Worm (Caenorhabditis elegans) whole organism, mixed stage, embryonic: ENCODE data around the gene T11G6.2.

Source experiments
- M03D4.4 ChIP-seq: sonication (generic microtip); optimal IDR thresholded peaks from 2 replicates; lab custom pipeline; 2017; ENCODE audit warnings: mild to moderate bottlenecking, missing genetic modification characterization, missing compliant biosample characterization
- bed-3 ChIP-seq: fragments of 200-800 bp; sonication (Bioruptor generic); optimal IDR thresholded peaks from 3 replicates; lab custom pipeline; 2018; ENCODE audit warnings: mild to moderate bottlenecking, missing genetic modification characterization, moderate library complexity, missing compliant biosample characterization
- blmp-1 ChIP-seq: fragments of 150-350 bp; optimal IDR thresholded peaks from 2 replicates; lab custom pipeline; 2014; ENCODE audit warnings: missing biosample characterization, missing genetic modification characterization
- ceh-39 ChIP-seq: fragments of 150-350 bp; optimal IDR thresholded peaks from 2 replicates; lab custom pipeline; 2014; ENCODE audit warnings: missing biosample characterization, missing genetic modification characterization
- ceh-43 ChIP-seq: fragments of 200-800 bp; sonication (Bioruptor generic); optimal IDR thresholded peaks from 2 replicates; lab custom pipeline; 2018; ENCODE audit warnings: mild to moderate bottlenecking, missing genetic modification characterization, moderate library complexity, missing compliant biosample characterization
- ceh-83 ChIP-seq: fragments of 200-800 bp; sonication (Bioruptor generic); optimal IDR thresholded peaks from 2 replicates; lab custom pipeline; 2018; ENCODE audit warnings: mild to moderate bottlenecking, missing genetic modification characterization, missing compliant biosample characterization
- ces-1 ChIP-seq: fragments of 150-350 bp; optimal IDR thresholded peaks from 2 replicates; lab custom pipeline; 2014; ENCODE audit warnings: missing biosample characterization, missing genetic modification reagents, missing genetic modification characterization
- cnd-1 ChIP-seq: fragments of 200-800 bp; sonication (Bioruptor generic); optimal IDR thresholded peaks from 2 replicates; lab custom pipeline; 2018; ENCODE audit warnings: mild to moderate bottlenecking, missing genetic modification characterization, missing compliant biosample characterization
- drap-1 ChIP-seq: fragments of 200-800 bp; sonication (Bioruptor generic); optimal IDR thresholded peaks from 3 replicates; lab custom pipeline; 2018; ENCODE audit warnings: mild to moderate bottlenecking, missing genetic modification characterization, missing compliant biosample characterization
- elt-1 ChIP-seq: sonication (generic microtip); optimal IDR thresholded peaks from 2 replicates; lab custom pipeline; 2017; ENCODE audit warnings: missing genetic modification characterization, mild to moderate bottlenecking, missing compliant biosample characterization, antibody characterized with exemption, moderate library complexity, borderline replicate concordance; ENCODE audit not compliant: insufficient read depth
- elt-3 ChIP-seq: fragments of 150-350 bp; optimal IDR thresholded peaks from 2 replicates; lab custom pipeline; 2014; ENCODE audit warnings: missing biosample characterization, missing genetic modification characterization
- flh-1 ChIP-seq: fragments of 200-800 bp; sonication (Bioruptor generic); optimal IDR thresholded peaks from 2 replicates; lab custom pipeline; 2018; ENCODE audit warnings: mild to moderate bottlenecking, missing genetic modification characterization, moderate library complexity, missing compliant biosample characterization
- hlh-1 ChIP-seq: fragments of 150-350 bp; optimal IDR thresholded peaks from 2 replicates; lab custom pipeline; 2014; ENCODE audit warnings: missing biosample characterization, missing genetic modification reagents, missing genetic modification characterization
- lin-13 ChIP-seq: fragments of 150-350 bp; optimal IDR thresholded peaks from 2 replicates; lab custom pipeline; 2014; ENCODE audit warnings: missing biosample characterization, missing genetic modification characterization
- lin-32 ChIP-seq: fragments of 200-800 bp; sonication (Bioruptor generic); optimal IDR thresholded peaks from 2 replicates; lab custom pipeline; 2018; ENCODE audit warnings: mild to moderate bottlenecking, missing genetic modification characterization, missing compliant biosample characterization
- lsy-2 ChIP-seq: fragments of 150-350 bp; optimal IDR thresholded peaks from 2 replicates; lab custom pipeline; 2014; ENCODE audit warnings: missing biosample characterization, missing genetic modification characterization
- mab-5 ChIP-seq: fragments of 150-350 bp; optimal IDR thresholded peaks from 2 replicates; lab custom pipeline; 2014; ENCODE audit warnings: missing biosample characterization, missing genetic modification characterization
- mep-1 ChIP-seq: fragments of 150-350 bp; optimal IDR thresholded peaks from 2 replicates; lab custom pipeline; 2017; ENCODE audit warnings: missing biosample characterization, missing genetic modification reagents, missing genetic modification characterization, inconsistent platforms
- mls-2 ChIP-seq: sonication (generic microtip); optimal IDR thresholded peaks from 2 replicates; lab custom pipeline; 2016; ENCODE audit warnings: mild to moderate bottlenecking, missing genetic modification characterization, moderate library complexity, missing compliant biosample characterization
- nhr-12 ChIP-seq: fragments of 150-350 bp; optimal IDR thresholded peaks from 2 replicates; lab custom pipeline; 2014; ENCODE audit warnings: missing biosample characterization, missing genetic modification characterization
- nhr-2 ChIP-seq: fragments of 150-350 bp; optimal IDR thresholded peaks from 2 replicates; lab custom pipeline; 2014; ENCODE audit warnings: missing biosample characterization, missing genetic modification characterization
- nhr-237 ChIP-seq: fragments of 150-350 bp; optimal IDR thresholded peaks from 2 replicates; lab custom pipeline; 2014; ENCODE audit warnings: missing biosample characterization, missing genetic modification characterization
- nhr-28 ChIP-seq: fragments of 150-350 bp; optimal IDR thresholded peaks from 2 replicates; lab custom pipeline; 2014; ENCODE audit warnings: missing biosample characterization, missing genetic modification characterization
- nhr-76 ChIP-seq: sonication (generic microtip); optimal IDR thresholded peaks from 2 replicates; lab custom pipeline; 2017; ENCODE audit warnings: missing biosample characterization, missing genetic modification characterization
- pha-4 ChIP-seq: fragments of 150-350 bp; optimal IDR thresholded peaks from 2 replicates; lab custom pipeline; 2018; ENCODE audit warnings: missing biosample characterization, missing genetic modification reagents, missing genetic modification characterization
- sem-2 ChIP-seq: fragments of 200-800 bp; sonication (Bioruptor generic); optimal IDR thresholded peaks from 2 replicates; lab custom pipeline; 2018; ENCODE audit warnings: mild to moderate bottlenecking, missing genetic modification characterization, missing compliant biosample characterization
- snpc-4 ChIP-seq: fragments of 150-350 bp; optimal IDR thresholded peaks from 2 replicates; lab custom pipeline; 2014; ENCODE audit warnings: missing biosample characterization, missing genetic modification characterization
- sptf-1 ChIP-seq: sonication (generic microtip); optimal IDR thresholded peaks from 2 replicates; lab custom pipeline; 2017; ENCODE audit warnings: mild to moderate bottlenecking, missing genetic modification characterization, moderate library complexity, missing compliant biosample characterization
- tbx-8 ChIP-seq: fragments of 200-800 bp; sonication (Bioruptor generic); optimal IDR thresholded peaks from 2 replicates; lab custom pipeline; 2018; ENCODE audit warnings: mild to moderate bottlenecking, missing genetic modification characterization, moderate library complexity, missing compliant biosample characterization
- unc-120 ChIP-seq: sonication (generic microtip); optimal IDR thresholded peaks from 2 replicates; lab custom pipeline; 2017; ENCODE audit warnings: missing genetic modification characterization, missing compliant biosample characterization; ENCODE audit not compliant: poor library complexity, severe bottlenecking
- unc-39 ChIP-seq: fragments of 150-350 bp; optimal IDR thresholded peaks from 2 replicates; lab custom pipeline; 2014; ENCODE audit warnings: missing biosample characterization, missing genetic modification characterization
- unc-62 ChIP-seq: fragments of 150-350 bp; optimal IDR thresholded peaks from 2 replicates; lab custom pipeline; 2014; ENCODE audit warnings: missing biosample characterization, missing genetic modification reagents, missing genetic modification characterization
- zip-8 ChIP-seq: fragments of 150-350 bp; optimal IDR thresholded peaks from 2 replicates; lab custom pipeline; 2014; ENCODE audit warnings: missing biosample characterization, missing genetic modification characterization
- ztf-11 ChIP-seq: fragments of 150-350 bp; optimal IDR thresholded peaks from 2 replicates; lab custom pipeline; 2014; ENCODE audit warnings: missing biosample characterization, missing genetic modification characterization

T11G6.2 gene

ce11 chrIV:10899091-10899490, 40.8 kb upstream of the T11G6.2 start, which contains the start of the genes F13E9.9 and F13E9.19:
TSS of gene F13E9.9 (minus strand) at chrIV:10899191.
TSS of gene F13E9.19 (plus strand) at chrIV:10899406.
- TF ChIP-seq zip-8 (no peak), bed-3 (GFP tag; lab: Kevin White, UChicago) (no peak)

ce11 chrIV:10898160-10898559, 39.9 kb upstream of the T11G6.2 start:
- TF ChIP-seq drap-1 (GFP tag; lab: Kevin White, UChicago) (no peak), ceh-83 (GFP tag; lab: Kevin White, UChicago) (no peak), nhr-12 (tag; lab: Kevin White, UChicago) (no peak), lin-13 (no peak), ztf-11 (no peak), nhr-237 (tag; lab: Kevin White, UChicago) (no peak), elt-1 (no peak), ceh-43 (no peak), unc-62 (no peak), unc-39 (tag; lab: Kevin White, UChicago) (no peak), blmp-1 (tag; lab: Kevin White, UChicago) (no peak), sptf-1 (tag; lab: Kevin White, UChicago) (no peak), hlh-1 (tag; lab: Kevin White, UChicago) (no peak), nhr-76 (tag; lab: Kevin White, UChicago) (no peak), mls-2 (tag; lab: Kevin White, UChicago) (no peak), zip-8 (no peak)

ce11 chrIV:10896512-10896911, 38.2 kb upstream of the T11G6.2 start, which contains the start of gene srlf-13:
TSS of gene srlf-13 (minus strand) at chrIV:10896612.
- TF ChIP-seq bed-3 (GFP tag; lab: Kevin White, UChicago) (no peak), drap-1 (GFP tag; lab: Kevin White, UChicago) (no peak), mls-2 (tag; lab: Kevin White, UChicago) (no peak), ceh-83 (GFP tag; lab: Kevin White, UChicago) (no peak), unc-120 (no peak), unc-39 (tag; lab: Kevin White, UChicago) (no peak), ceh-39 (tag; lab: Kevin White, UChicago) (no peak), zip-8 (no peak), elt-3 (no peak), ztf-11 (no peak), flh-1 (no peak), nhr-237 (tag; lab: Kevin White, UChicago) (no peak), sptf-1 (tag; lab: Kevin White, UChicago) (no peak), tbx-8 (GFP tag; lab: Kevin White, UChicago) (no peak), elt-1 (no peak), mep-1 (tag; lab: Kevin White, UChicago) (no peak), unc-62 (no peak), pha-4 (tag; lab: Kevin White, UChicago) (no peak), cnd-1 (tag; lab: Kevin White, UChicago) (no peak)

ce11 chrIV:10894255-10894654, 36.0 kb upstream of the T11G6.2 start, which contains the start of gene srlf-14:
TSS of gene srlf-14 (minus strand) at chrIV:10894355.
- no peak for TF ChIP-seq ceh-83 (GFP tag; lab: Kevin White, UChicago)
- TF ChIP-seq hlh-1 (tag; lab: Kevin White, UChicago) = no peak
- no peak for TF ChIP-seq sem-2 (GFP tag; lab: Kevin White, UChicago)
- no peak for TF ChIP-seq mls-2 (tag; lab: Kevin White, UChicago)
- TF ChIP-seq mep-1 (tag; lab: Kevin White, UChicago) = no peak
- TF ChIP-seq ceh-43 = no peak
- TF ChIP-seq cnd-1 (tag; lab: Kevin White, UChicago) = no peak
- no peak for TF ChIP-seq lsy-2
- no peak for TF ChIP-seq mab-5 (tag; lab: Kevin White, UChicago)
- TF ChIP-seq elt-3 = no peak
- no peak for TF ChIP-seq snpc-4 (tag; lab: Kevin White, UChicago)
- no peak for TF ChIP-seq zip-8
- TF ChIP-seq nhr-76 (tag; lab: Kevin White, UChicago) = no peak
- TF ChIP-seq M03D4.4 (tag; lab: Kevin White, UChicago) = no peak
- TF ChIP-seq ces-1 (GFP tag; lab: Kevin White, UChicago) = no peak
- TF ChIP-seq lin-32 = no peak
- TF ChIP-seq nhr-237 (tag; lab: Kevin White, UChicago) = no peak

ce11 chrIV:10891993-10892392, 33.7 kb upstream of the T11G6.2 start, which contains the start of gene srlf-12:
TSS of gene srlf-12 (minus strand) at chrIV:10892093.
- TF ChIP-seq M03D4.4 (tag; lab: Kevin White, UChicago) = no peak
- no peak for TF ChIP-seq nhr-28
- TF ChIP-seq ztf-11 = no peak
- no peak for TF ChIP-seq lsy-2
- no peak for TF ChIP-seq bed-3 (GFP tag; lab: Kevin White, UChicago)
- no peak for TF ChIP-seq mep-1 (tag; lab: Kevin White, UChicago)
- no peak for TF ChIP-seq nhr-76 (tag; lab: Kevin White, UChicago)
- no peak for TF ChIP-seq cnd-1 (tag; lab: Kevin White, UChicago)
- TF ChIP-seq ceh-43 = no peak
- TF ChIP-seq nhr-2 (tag; lab: Kevin White, UChicago) = no peak
- TF ChIP-seq drap-1 (GFP tag; lab: Kevin White, UChicago) = no peak
- TF ChIP-seq lin-13 = no peak
- no peak for TF ChIP-seq hlh-1 (tag; lab: Kevin White, UChicago)
- no peak for TF ChIP-seq elt-3
- TF ChIP-seq blmp-1 (tag; lab: Kevin White, UChicago) = no peak
- no peak for TF ChIP-seq zip-8
